Worm (Caenorhabditis elegans) whole organism, L3 larva: ENCODE measurements around the gene dpr-1.
A peak's percentile ranks its signal among the peaks of the same experiment; 100 is the strongest.

Experiments
- aly-2 ChIP-seq: fragments of 150-350 bp; optimal IDR thresholded peaks from 2 replicates; lab custom pipeline; 2014; ENCODE audit warnings: missing biosample characterization, missing genetic modification characterization
- ceh-16 ChIP-seq: sonication (generic microtip); optimal IDR thresholded peaks from 2 replicates; lab custom pipeline; 2017; ENCODE audit warnings: missing biosample characterization, missing genetic modification characterization
- ceh-28 ChIP-seq: fragments of 150-350 bp; optimal IDR thresholded peaks from 2 replicates; lab custom pipeline; 2014; ENCODE audit warnings: missing biosample characterization, missing genetic modification reagents, missing genetic modification characterization
- ceh-9 ChIP-seq: sonication (generic microtip); optimal IDR thresholded peaks from 2 replicates; lab custom pipeline; 2018; ENCODE audit warnings: missing biosample characterization, missing genetic modification characterization
- daf-12 ChIP-seq: fragments of 150-350 bp; optimal IDR thresholded peaks from 2 replicates; lab custom pipeline; 2014; ENCODE audit warnings: missing biosample characterization, missing genetic modification reagents, missing genetic modification characterization
- egl-27 ChIP-seq: sonication (generic microtip); optimal IDR thresholded peaks from 4 replicates; lab custom pipeline; 2017; ENCODE audit warnings: missing biosample characterization, missing genetic modification reagents, missing genetic modification characterization
- egl-5 ChIP-seq: fragments of 150-350 bp; optimal IDR thresholded peaks from 2 replicates; lab custom pipeline; 2017; ENCODE audit warnings: missing biosample characterization, missing genetic modification reagents, missing genetic modification characterization, inconsistent platforms
- elt-1 ChIP-seq: fragments of 150-350 bp; optimal IDR thresholded peaks from 2 replicates; lab custom pipeline; 2014; ENCODE audit warnings: missing biosample characterization, missing genetic modification characterization
- elt-2 ChIP-seq: sonication (generic microtip); optimal IDR thresholded peaks from 2 replicates; lab custom pipeline; 2016; ENCODE audit warnings: missing genetic modification reagents, mild to moderate bottlenecking, missing genetic modification characterization, missing compliant biosample characterization
- elt-3 ChIP-seq, 3 experiments: fragments of 150-350 bp in 1 of 3; sonication (generic microtip) in 2 of 3; optimal IDR thresholded peaks; 2 replicates in 2 of 3; 4 replicates in 1 of 3; lab custom pipeline; 2014 to 2017; ENCODE audit warnings: missing biosample characterization in 3 of 3, missing genetic modification characterization in 3 of 3
- hmg-11 ChIP-seq: sonication (generic microtip); optimal IDR thresholded peaks from 2 replicates; lab custom pipeline; 2016; ENCODE audit warnings: missing genetic modification characterization, missing compliant biosample characterization
- jun-1 ChIP-seq: fragments of 150-350 bp; optimal IDR thresholded peaks from 2 replicates; lab custom pipeline; 2014; ENCODE audit warnings: missing biosample characterization, missing genetic modification reagents, missing genetic modification characterization
- lin-15B ChIP-seq: fragments of 150-350 bp; optimal IDR thresholded peaks from 2 replicates; lab custom pipeline; 2014; ENCODE audit warnings: missing biosample characterization, missing genetic modification characterization
- lin-39 ChIP-seq: fragments of 150-350 bp; optimal IDR thresholded peaks from 2 replicates; lab custom pipeline; 2018; ENCODE audit warnings: missing biosample characterization, missing genetic modification reagents, missing genetic modification characterization
- nfya-1 ChIP-seq: sonication (generic microtip); optimal IDR thresholded peaks from 2 replicates; lab custom pipeline; 2017; ENCODE audit warnings: missing genetic modification characterization, mild to moderate bottlenecking, missing compliant biosample characterization, antibody characterized with exemption, moderate library complexity; ENCODE audit not compliant: insufficient read depth
- nhr-11 ChIP-seq: fragments of 150-350 bp; optimal IDR thresholded peaks from 2 replicates; lab custom pipeline; 2014; ENCODE audit warnings: missing biosample characterization, missing genetic modification characterization
- nhr-12 ChIP-seq: fragments of 150-350 bp; optimal IDR thresholded peaks from 2 replicates; lab custom pipeline; 2014; ENCODE audit warnings: missing biosample characterization, missing genetic modification characterization
- nhr-23 ChIP-seq: fragments of 150-350 bp; optimal IDR thresholded peaks from 2 replicates; lab custom pipeline; 2014; ENCODE audit warnings: missing biosample characterization, missing genetic modification reagents, missing genetic modification characterization
- nhr-25 ChIP-seq: sonication (generic microtip); optimal IDR thresholded peaks from 2 replicates; lab custom pipeline; 2017; ENCODE audit warnings: missing biosample characterization, missing genetic modification characterization
- nhr-43 ChIP-seq: sonication (generic microtip); optimal IDR thresholded peaks from 2 replicates; lab custom pipeline; 2016; ENCODE audit warnings: mild to moderate bottlenecking, missing genetic modification characterization, missing compliant biosample characterization; ENCODE audit not compliant: poor library complexity, severe bottlenecking
- nhr-67 ChIP-seq: fragments of 150-350 bp; optimal IDR thresholded peaks from 2 replicates; lab custom pipeline; 2014; ENCODE audit warnings: missing biosample characterization, missing genetic modification characterization
- nhr-76 ChIP-seq: fragments of 150-350 bp; sonication (generic microtip); optimal IDR thresholded peaks from 5 replicates; lab custom pipeline; 2014; ENCODE audit warnings: missing biosample characterization, missing genetic modification characterization
- nhr-77 ChIP-seq: fragments of 150-350 bp; optimal IDR thresholded peaks from 2 replicates; lab custom pipeline; 2014; ENCODE audit warnings: missing biosample characterization, missing genetic modification characterization
- pha-4 ChIP-seq: fragments of 150-350 bp; optimal IDR thresholded peaks from 2 replicates; lab custom pipeline; 2014; ENCODE audit warnings: missing biosample characterization, missing genetic modification reagents, missing genetic modification characterization
- pqm-1 ChIP-seq: fragments of 150-350 bp; optimal IDR thresholded peaks from 2 replicates; lab custom pipeline; 2017; ENCODE audit warnings: missing biosample characterization, missing genetic modification characterization, inconsistent platforms
- sea-2 ChIP-seq: fragments of 150-350 bp; sonication (generic microtip); optimal IDR thresholded peaks from 4 replicates; lab custom pipeline; 2014; ENCODE audit warnings: missing biosample characterization, missing genetic modification reagents, missing genetic modification characterization
- skn-1 ChIP-seq: fragments of 150-350 bp; optimal IDR thresholded peaks from 2 replicates; lab custom pipeline; 2014; ENCODE audit warnings: missing biosample characterization, missing genetic modification characterization
- tbx-2 ChIP-seq: sonication (generic microtip); optimal IDR thresholded peaks from 2 replicates; lab custom pipeline; 2016; ENCODE audit warnings: mild to moderate bottlenecking, missing genetic modification characterization, missing compliant biosample characterization
- unc-39 ChIP-seq: sonication (generic microtip); optimal IDR thresholded peaks from 4 replicates; lab custom pipeline; 2017; ENCODE audit warnings: missing biosample characterization, missing genetic modification characterization
- ztf-4 ChIP-seq: fragments of 150-350 bp; optimal IDR thresholded peaks from 2 replicates; lab custom pipeline; 2014; ENCODE audit warnings: missing biosample characterization, missing genetic modification characterization

dpr-1 gene

ce11 chrV:13902495-13902894 lies 39.5 kb downstream of the dpr-1 start, which contains the start of gene C06B3.1:
C06B3.1 (plus strand) TSS chrV:13902795.
- TF ChIP-seq hmg-11 (tag; lab: Kevin White, UChicago) (no peak), nhr-67 (tag; lab: Kevin White, UChicago) (no peak), ceh-28 (tag; lab: Kevin White, UChicago) (no peak), egl-27 (tag; lab: Kevin White, UChicago) (no peak), elt-2 (no peak), ceh-16 (tag; lab: Kevin White, UChicago) (no peak), unc-39 (tag; lab: Kevin White, UChicago) (no peak), aly-2 (tag; lab: Kevin White, UChicago) (no peak), sea-2 (GFP tag; lab: Kevin White, UChicago) (no peak), ztf-4 (no peak), skn-1 (tag; lab: Kevin White, UChicago) (no peak)

ce11 chrV:13899213-13899612 lies 42.8 kb downstream of the dpr-1 start, which contains the start of gene oac-3:
oac-3 (plus strand) TSS chrV:13899513.
- TF ChIP-seq nhr-77 (tag; lab: Kevin White, UChicago) = no peak
- no peak for TF ChIP-seq daf-12 (tag; lab: Kevin White, UChicago)
- TF ChIP-seq ztf-4 = no peak

- no peak for TF ChIP-seq elt-3 (tag; optimal IDR thresholded peaks at IDR 0.05; lab: Kevin White, UChicago)
- TF ChIP-seq lin-39 (tag; lab: Kevin White, UChicago) = no peak
- no peak for TF ChIP-seq elt-1 (tag; lab: Kevin White, UChicago)
- peak; percentile 59 for TF ChIP-seq elt-2
- TF ChIP-seq pha-4 (tag; lab: Kevin White, UChicago) = no peak
- TF ChIP-seq pqm-1 = peak; percentile 51
These were observed 43.6 kb downstream of the dpr-1 start, which contains the start of gene cyp-35C1 for ce11 chrV:13898356-13898755. cyp-35C1 (minus strand) TSS chrV:13898487.

ce11 chrV:13893583-13893982 lies 48.4 kb downstream of the dpr-1 start:
- no peak for TF ChIP-seq nhr-76 (tag; lab: Kevin White, UChicago)
- no peak for TF ChIP-seq nhr-11 (tag; lab: Kevin White, UChicago)
- no peak for TF ChIP-seq nhr-12 (tag; lab: Kevin White, UChicago)
- peak; percentile 93 for TF ChIP-seq elt-2
- no peak for TF ChIP-seq ceh-9 (tag; lab: Kevin White, UChicago)
- TF ChIP-seq pqm-1 = peak; percentile 92
- TF ChIP-seq nhr-23 (tag; lab: Kevin White, UChicago) = no peak
- no peak for TF ChIP-seq elt-1 (tag; lab: Kevin White, UChicago)

ce11 chrV:13892457-13893375 lies 49.3 kb downstream of the dpr-1 start, which contains the start of gene sptl-3:
sptl-3 (plus strand) TSS chrV:13893325.
- peak; percentile 92 for TF ChIP-seq elt-2
- no peak for TF ChIP-seq nhr-12 (tag; lab: Kevin White, UChicago)
- peak; percentile 71 for TF ChIP-seq nhr-43
- peak; percentile 18 for TF ChIP-seq nfya-1 (tag; lab: Kevin White, UChicago)
- peak; percentile 3 for TF ChIP-seq hmg-11 (tag; lab: Kevin White, UChicago)
- TF ChIP-seq nhr-76 (tag; lab: Kevin White, UChicago) = no peak
- no peak for TF ChIP-seq ceh-9 (tag; lab: Kevin White, UChicago)
- TF ChIP-seq tbx-2 (tag; lab: Kevin White, UChicago) = no peak
- no peak for TF ChIP-seq egl-5 (tag; lab: Kevin White, UChicago)
- TF ChIP-seq elt-3 (tag; optimal IDR thresholded peaks at IDR 0.05; lab: Kevin White, UChicago) = peak; percentile 0 to 46 (median 14)
- peak; percentile 48 for TF ChIP-seq nhr-25 (tag; lab: Kevin White, UChicago)
- peak; percentile 18 for TF ChIP-seq pqm-1
- peak; percentile 53 for TF ChIP-seq nhr-23 (tag; lab: Kevin White, UChicago)
- TF ChIP-seq lin-15B = peak; percentile 54
- TF ChIP-seq jun-1 (tag; lab: Kevin White, UChicago) = peak; percentile 56
